Fruit fly (Drosophila melanogaster): ENCODE results near the gene CG11841.

Gene CG11841

DNA sequence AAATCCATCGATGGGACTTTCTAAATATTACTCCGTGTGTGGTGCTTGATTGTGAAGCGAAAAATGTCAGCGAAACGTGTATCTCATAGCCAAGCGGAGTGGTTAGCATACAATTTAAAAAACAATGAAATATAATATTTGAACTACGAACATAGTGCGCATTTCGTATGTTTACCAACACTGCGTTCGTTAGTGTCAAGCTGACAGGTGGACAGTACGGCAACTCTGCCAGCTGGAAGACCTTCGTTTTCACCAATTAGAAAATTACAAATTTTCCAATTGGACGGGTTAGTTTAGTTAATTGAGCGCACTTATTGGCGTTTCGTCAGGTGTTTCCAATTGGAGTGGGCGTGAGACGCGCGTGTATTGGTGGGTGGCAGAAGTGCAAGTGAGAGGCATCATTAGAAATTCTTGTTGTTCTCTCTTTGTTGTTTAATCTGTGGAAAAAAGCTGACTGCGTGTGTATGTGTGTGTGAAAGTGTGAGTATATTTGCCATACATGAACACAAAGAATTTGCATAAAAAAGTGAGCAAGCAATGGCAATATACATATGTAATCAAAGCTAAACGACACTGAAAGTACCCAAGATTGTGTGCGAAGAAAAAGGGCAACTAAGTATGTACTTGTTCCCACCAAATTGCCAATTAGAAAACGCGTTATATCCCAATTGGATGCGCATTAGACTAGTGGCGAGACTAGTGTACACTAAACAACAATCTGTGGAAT lies 11.0 kb upstream of the CG11841 start (continued):
- TF ChIP-seq Eip74EF (GFP tag; optimal IDR thresholded peaks at IDR 0.05) (no peak), Ravus (GFP tag; IDR thresholded peaks at IDR 0.05) (no peak), Dll (GFP tag; IDR thresholded peaks at IDR 0.05; ENCODE audit: partially characterized antibody) (no peak; the same call in 3 of the 4 replicates), mam (GFP tag; optimal IDR thresholded peaks at IDR 0.05) (peak; percentile 58), grn (GFP tag; optimal IDR thresholded peaks at IDR 0.05) (no peak), Ets97D (GFP tag; optimal IDR thresholded peaks at IDR 0.05) (peak; percentile 80), Meics (GFP tag; optimal IDR thresholded peaks at IDR 0.05) (peak; percentile 24), CG4617 (GFP tag; optimal IDR thresholded peaks at IDR 0.05; ENCODE audit: borderline replicate concordance) (peak; percentile 41), tin (GFP tag; optimal IDR thresholded peaks at IDR 0.05) (peak; percentile 63), CG2120 (GFP tag; optimal IDR thresholded peaks at IDR 0.05) (peak; percentile 56), ac (GFP tag; optimal IDR thresholded peaks at IDR 0.05) (no peak), wek (GFP tag; optimal IDR thresholded peaks at IDR 0.05) (no peak), CG1832 (GFP tag; optimal IDR thresholded peaks at IDR 0.05) (no peak), CG33213 (GFP tag; optimal IDR thresholded peaks at IDR 0.05) (peak; percentile 46), ems (GFP tag; optimal IDR thresholded peaks at IDR 0.05) (peak; percentile 55), CG32532 (GFP tag; IDR thresholded peaks at IDR 0.05) (no peak), Lhr (GFP tag; optimal IDR thresholded peaks at IDR 0.05) (peak; percentile 34), CG10274 (GFP tag; optimal IDR thresholded peaks at IDR 0.05) (no peak), CG12769 (tag; optimal IDR thresholded peaks at IDR 0.05) (peak; percentile 56), NC2β (GFP tag; optimal IDR thresholded peaks at IDR 0.05) (peak; percentile 24), CG9609 (GFP tag; optimal IDR thresholded peaks at IDR 0.05) (peak; percentile 27), Jarid2 (GFP tag; optimal IDR thresholded peaks at IDR 0.05) (no peak), CG3995 (GFP tag; optimal IDR thresholded peaks at IDR 0.05) (no peak), CG14965 (GFP tag; optimal IDR thresholded peaks at IDR 0.05; ENCODE audit: borderline replicate concordance) (no peak), CG17829 (tag; optimal IDR thresholded peaks at IDR 0.05) (peak; percentile 19), CG11504 (tag; optimal IDR thresholded peaks at IDR 0.05) (peak; percentile 23), br (optimal IDR thresholded peaks at IDR 0.05) (no peak), pum (GFP tag; optimal IDR thresholded peaks at IDR 0.05) (peak; percentile 23), CG6791 (GFP tag; IDR thresholded peaks at IDR 0.05; ENCODE audit: partially characterized antibody) (no peak), Hr3 (GFP tag; optimal IDR thresholded peaks at IDR 0.05) (no peak), CG31441 (GFP tag; IDR thresholded peaks at IDR 0.05) (no peak), CG13123 (GFP tag; optimal IDR thresholded peaks at IDR 0.05) (no peak), Deaf1 (tag; optimal IDR thresholded peaks at IDR 0.05) (no peak), Ssrp (tag; optimal IDR thresholded peaks at IDR 0.05) (no peak), Usf (GFP tag; optimal IDR thresholded peaks at IDR 0.05) (no peak), dimm (GFP tag; IDR thresholded peaks at IDR 0.05) (no peak), HLH3B (GFP tag; IDR thresholded peaks at IDR 0.05) (0 out of 2 replicates have a peak, but pooled peaks have one; percentile 28)

DNA sequence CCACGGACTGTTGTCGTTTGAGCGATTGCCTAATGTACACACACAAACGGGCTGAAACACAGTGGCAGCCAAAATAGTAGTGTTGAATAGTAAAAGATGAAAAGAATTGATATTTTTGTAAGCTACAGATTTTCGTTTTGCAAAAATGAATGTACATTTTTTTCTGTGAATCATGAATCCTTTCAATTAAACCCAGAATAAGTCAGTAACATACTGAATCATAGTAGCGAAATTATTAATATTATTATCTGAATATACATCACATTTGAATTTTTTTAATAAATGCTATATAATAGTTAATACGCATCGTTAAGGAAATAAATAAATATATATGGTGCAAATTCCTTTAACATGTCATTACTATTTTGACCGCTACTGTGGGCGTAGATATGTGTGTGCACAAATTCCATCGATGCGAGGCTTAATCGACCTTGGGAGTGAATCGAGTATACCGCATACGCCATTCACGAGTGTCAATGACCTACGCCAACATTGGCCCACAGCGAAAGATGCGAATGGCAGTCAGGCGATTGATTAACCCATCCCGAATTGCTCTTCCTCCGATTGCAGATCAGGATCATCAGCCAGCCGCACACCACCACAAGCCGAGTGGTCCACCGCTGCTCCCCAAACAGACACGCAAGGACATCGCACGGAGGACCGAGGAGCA lies 10.2 kb upstream of the CG11841 start:
- TF ChIP-seq Myb (GFP tag; optimal IDR thresholded peaks at IDR 0.05) (no peak), grau (tag; optimal IDR thresholded peaks at IDR 0.05) (peak; percentile 82), bbx (GFP tag; IDR thresholded peaks at IDR 0.05; ENCODE audit: partially characterized antibody) (no peak), CG13296 (GFP tag; optimal IDR thresholded peaks at IDR 0.05) (peak; percentile 79), CG18619 (GFP tag; optimal IDR thresholded peaks at IDR 0.05) (peak; percentile 59), CG6654 (GFP tag; optimal IDR thresholded peaks at IDR 0.05) (peak; percentile 42), CG12219 (GFP tag; optimal IDR thresholded peaks at IDR 0.05) (peak; percentile 46), gcm (GFP tag; optimal IDR thresholded peaks at IDR 0.05) (no peak), pan (optimal IDR thresholded peaks at IDR 0.05) (no peak), pan (GFP tag; optimal IDR thresholded peaks at IDR 0.05 in 1 of 2, IDR thresholded peaks at IDR 0.05 in 1 of 2) (peak in 1 of 2 experiments; percentile 44), Max (GFP tag; optimal IDR thresholded peaks at IDR 0.05) (peak; percentile 22), emc (GFP tag; optimal IDR thresholded peaks at IDR 0.05) (no peak), D (optimal IDR thresholded peaks at IDR 0.05) (no peak), D (GFP tag; optimal IDR thresholded peaks at IDR 0.05) (peak; percentile 45), ems (GFP tag; optimal IDR thresholded peaks at IDR 0.05) (no peak)
